Fruit fly (Drosophila melanogaster): ENCODE measurements around the gene ND-ASHI.

Gene ND-ASHI

dm6 chrX:6678635-6679501, at the start of gene ND-ASHI:
ND-ASHI (minus strand) TSS chrX:6679118.
- TF ChIP-seq kah (GFP tag; optimal IDR thresholded peaks at IDR 0.05) (peak; percentile 56), slp2 (GFP tag; optimal IDR thresholded peaks at IDR 0.05) (peak; percentile 83), Gsc (GFP tag; IDR thresholded peaks at IDR 0.05) (peak; percentile 84), CG6689 (GFP tag; IDR thresholded peaks at IDR 0.05) (peak; percentile 93), CG9797 (GFP tag; optimal IDR thresholded peaks at IDR 0.05) (no peak), CG31224 (GFP tag; IDR thresholded peaks at IDR 0.05) (peak; percentile 94), kay (GFP tag; optimal IDR thresholded peaks at IDR 0.05) (peak; percentile 88), onecut (GFP tag; IDR thresholded peaks at IDR 0.05) (peak; percentile 87), CG13424 (tag; optimal IDR thresholded peaks at IDR 0.05) (peak; percentile 92), Fer2 (tag; optimal IDR thresholded peaks at IDR 0.05) (peak; percentile 89), ase (GFP tag; IDR thresholded peaks at IDR 0.05) (peak; percentile 91), lov (optimal IDR thresholded peaks at IDR 0.05) (no peak), lov (GFP tag; IDR thresholded peaks at IDR 0.05) (peak; percentile 94), chif (GFP tag; optimal IDR thresholded peaks at IDR 0.05) (peak; percentile 88 to 90), Atf3 (GFP tag; optimal IDR thresholded peaks at IDR 0.05) (peak; percentile 77), usp (GFP tag; optimal IDR thresholded peaks at IDR 0.05) (no peak), hb (GFP tag; IDR thresholded peaks at IDR 0.05; ENCODE audit: partially characterized antibody) (no peak), Doc3 (GFP tag; IDR thresholded peaks at IDR 0.05; ENCODE audit: partially characterized antibody) (no peak), Side (GFP tag; optimal IDR thresholded peaks at IDR 0.05) (peak; percentile 87), CG12659 (GFP tag; optimal IDR thresholded peaks at IDR 0.05) (peak; percentile 96), gsb (GFP tag; IDR thresholded peaks at IDR 0.05) (peak; percentile 91), sisA (GFP tag; IDR thresholded peaks at IDR 0.05) (peak; percentile 95), bigmax (GFP tag; optimal IDR thresholded peaks at IDR 0.05) (peak; percentile 57), bab2 (GFP tag; optimal IDR thresholded peaks at IDR 0.05) (peak; percentile 93), Mrtf (GFP tag; IDR thresholded peaks at IDR 0.05) (peak; percentile 93), CG6272 (GFP tag; IDR thresholded peaks at IDR 0.05) (peak; percentile 88), NFAT (GFP tag; IDR thresholded peaks at IDR 0.05) (peak; percentile 96), z (GFP tag; IDR thresholded peaks at IDR 0.05) (peak; percentile 60; the same call in 2 of the 3 replicates), Taf1 (GFP tag; IDR thresholded peaks at IDR 0.05) (peak; percentile 96), Dp (GFP tag; optimal IDR thresholded peaks at IDR 0.05) (no peak), aop (GFP tag; IDR thresholded peaks at IDR 0.05) (peak; percentile 54; the same call in 1 of the 2 replicates), HLH4C (GFP tag; IDR thresholded peaks at IDR 0.05; ENCODE audit: partially characterized antibody) (no peak), cas (GFP tag; IDR thresholded peaks at IDR 0.05) (peak; percentile 89), Dip3 (GFP tag; optimal IDR thresholded peaks at IDR 0.05) (peak; percentile 94), Vsx1 (GFP tag; optimal IDR thresholded peaks at IDR 0.05) (peak; percentile 78), sob (GFP tag; IDR thresholded peaks at IDR 0.05) (peak; percentile 97), zen2 (GFP tag; IDR thresholded peaks at IDR 0.05; ENCODE audit: partially characterized antibody) (no peak), CG14965 (GFP tag; optimal IDR thresholded peaks at IDR 0.05; ENCODE audit: borderline replicate concordance) (peak; percentile 43), E2f1 (GFP tag; IDR thresholded peaks at IDR 0.05) (peak; percentile 94), HLH54F (GFP tag; optimal IDR thresholded peaks at IDR 0.05) (peak; percentile 93), CG33213 (GFP tag; optimal IDR thresholded peaks at IDR 0.05) (peak; percentile 89), CG12744 (GFP tag; optimal IDR thresholded peaks at IDR 0.05) (peak; percentile 90), Sin3A (optimal IDR thresholded peaks at IDR 0.05) (no peak), pfk (GFP tag; optimal IDR thresholded peaks at IDR 0.05) (no peak), pb (GFP tag; optimal IDR thresholded peaks at IDR 0.05) (peak; percentile 80), Hsf (GFP tag; optimal IDR thresholded peaks at IDR 0.05) (peak; percentile 95), sqz (GFP tag; optimal IDR thresholded peaks at IDR 0.05) (no peak), CG1832 (GFP tag; optimal IDR thresholded peaks at IDR 0.05) (no peak), CG17612 (GFP tag; IDR thresholded peaks at IDR 0.05) (peak; percentile 92), fd102C (GFP tag; optimal IDR thresholded peaks at IDR 0.05) (peak; percentile 15)

All from whole organism, embryonic.